Worm (Caenorhabditis elegans) whole organism, L4 larva: Measurements from ENCODE around the gene srw-141.

Source experiments
- Y105C5A.15 ChIP-seq: fragments of 200-800 bp; sonication (Bioruptor generic); IDR thresholded peaks from 2 replicates; pipeline ENCODE4 v1.3.6; 2022; ENCODE audit warnings: missing genetic modification characterization, missing compliant biosample characterization
- aly-2 ChIP-seq: sonication (generic microtip); optimal IDR thresholded peaks from 2 replicates; lab custom pipeline; 2018; ENCODE audit warnings: missing biosample characterization, missing genetic modification characterization
- ceh-32 ChIP-seq: sonication (generic microtip); optimal IDR thresholded peaks from 2 replicates; lab custom pipeline; 2016; ENCODE audit warnings: mild to moderate bottlenecking, missing genetic modification characterization, missing compliant biosample characterization; ENCODE audit not compliant: poor library complexity
- lin-1 ChIP-seq: fragments of 200-800 bp; sonication (Bioruptor generic); IDR thresholded peaks from 2 replicates; pipeline ENCODE4 v1.3.6; 2022; ENCODE audit warnings: missing genetic modification reagents, missing genetic modification characterization, missing compliant biosample characterization
- nhr-11 ChIP-seq: fragments of 150-350 bp; optimal IDR thresholded peaks from 2 replicates; lab custom pipeline; 2014; ENCODE audit warnings: missing biosample characterization, missing genetic modification characterization
- nhr-25 ChIP-seq: sonication (generic microtip); optimal IDR thresholded peaks from 2 replicates; lab custom pipeline; 2017; ENCODE audit warnings: missing genetic modification characterization, mild to moderate bottlenecking, missing compliant biosample characterization, antibody characterized with exemption, moderate library complexity, borderline replicate concordance; ENCODE audit not compliant: insufficient read depth
- nhr-28 ChIP-seq: fragments of 150-350 bp; optimal IDR thresholded peaks from 2 replicates; lab custom pipeline; 2014; ENCODE audit warnings: missing biosample characterization, missing genetic modification characterization
- pqm-1 ChIP-seq: sonication (generic microtip); optimal IDR thresholded peaks from 2 replicates; lab custom pipeline; 2017; ENCODE audit warnings: missing biosample characterization, missing genetic modification characterization
- unc-62 ChIP-seq, 3 experiments: fragments of 150-350 bp in 1 of 3; sonication (generic microtip); optimal IDR thresholded peaks in 2 of 3; peaks in 1 of 3; 1 replicate in 1 of 3; 2 replicates in 2 of 3; lab custom pipeline; 2014 to 2017; ENCODE audit warnings: missing biosample characterization in 3 of 3, missing genetic modification characterization in 3 of 3, missing genetic modification reagents in 3 of 3, missing genotype in 1 of 3
- ztf-11 ChIP-seq: fragments of 150-350 bp; optimal IDR thresholded peaks from 2 replicates; lab custom pipeline; 2014; ENCODE audit warnings: missing biosample characterization, missing genetic modification characterization

- TF ChIP-seq ceh-32 (tag; lab: Kevin White, UChicago) = no peak
- no peak for TF ChIP-seq ztf-11 (tag; lab: Kevin White, UChicago)
- no peak for TF ChIP-seq pqm-1
- TF ChIP-seq unc-62 (GFP tag; optimal IDR thresholded peaks at IDR 0.05 in 1 of 2; lab: Kevin White, UChicago) = no peak
- no peak for TF ChIP-seq unc-62 (tag; optimal IDR thresholded peaks at IDR 0.05; lab: Kevin White, UChicago)
- no peak for TF ChIP-seq nhr-28
- TF ChIP-seq aly-2 = no peak
- no peak for TF ChIP-seq nhr-11 (tag; lab: Kevin White, UChicago)
- no peak for TF ChIP-seq nhr-25
- TF ChIP-seq Y105C5A.15 (GFP tag; lab: Robert Waterston, UW) = no peak
- TF ChIP-seq lin-1 = no peak
Observed at ce11 chrV:2979978-2980377, 41.6 kb upstream of the srw-141 start, which contains the start of gene srw-118.
